Comparison of ENCODE assay signal across 5 worm cellular contexts in the genomic region with DNA sequence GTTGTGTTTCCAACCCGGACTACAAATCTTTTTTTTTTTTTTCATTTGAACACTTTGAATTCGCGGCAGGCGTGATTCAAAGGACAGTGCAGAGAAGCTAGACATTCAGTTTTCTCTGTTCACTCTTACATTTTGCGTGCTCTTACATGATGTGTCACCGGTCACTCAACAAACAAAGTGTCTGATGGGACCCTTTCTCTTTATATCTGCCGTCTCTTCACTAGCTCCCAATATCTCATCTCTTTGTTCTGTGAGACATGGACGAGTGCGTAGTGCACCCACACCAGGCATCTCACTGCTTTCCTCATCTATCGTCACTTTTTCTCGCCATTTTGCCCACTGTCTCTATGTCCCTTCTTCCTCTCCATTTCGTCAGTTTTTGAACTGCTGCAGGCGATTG.
TF ChIP-seq lines count a peak whose summit lies in the region.

No protein-coding gene starts in this region.

TF ChIP-seq in whole organism, L1 larva, 84 proteins besides CTCF, POLR2A, EP300 and RAD21 (continued from another document and continues in another):
- TF ChIP-seq aha-1 (tag; optimal IDR thresholded peaks at IDR 0.05; lab: Kevin White, UChicago) (no peak), unc-30 (tag; optimal IDR thresholded peaks at IDR 0.05; lab: Kevin White, UChicago) (no peak), lin-35 (GFP tag; optimal IDR thresholded peaks at IDR 0.05; lab: Kevin White, UChicago) (peak; percentile 23 to 40), Y116A8C.19 (tag; optimal IDR thresholded peaks at IDR 0.05; lab: Kevin White, UChicago; ENCODE audit: borderline replicate concordance) (no peak), ceh-88 (GFP tag; IDR thresholded peaks at IDR 0.05; lab: Robert Waterston, UW) (no peak), nhr-11 (tag; optimal IDR thresholded peaks at IDR 0.05; lab: Kevin White, UChicago) (no peak), snpc-4 (tag; optimal IDR thresholded peaks at IDR 0.05; lab: Kevin White, UChicago) (no peak), nhr-77 (tag; optimal IDR thresholded peaks at IDR 0.05; lab: Kevin White, UChicago) (peak; percentile 39), sptf-1 (tag; optimal IDR thresholded peaks at IDR 0.05; lab: Kevin White, UChicago) (no peak), nhr-19 (GFP tag; conservative IDR thresholded peaks at IDR 0.05; lab: Robert Waterston, UW) (peak; percentile 47), vab-15 (tag; optimal IDR thresholded peaks at IDR 0.05; lab: Kevin White, UChicago) (no peak), skn-1 (tag; optimal IDR thresholded peaks at IDR 0.05; lab: Kevin White, UChicago) (no peak), lin-14 (GFP tag; optimal IDR thresholded peaks at IDR 0.05; lab: Kevin White, UChicago) (peak; percentile 89), nhr-47 (tag; optimal IDR thresholded peaks at IDR 0.05; lab: Kevin White, UChicago) (peak; percentile 14), hlh-17 (GFP tag; optimal IDR thresholded peaks at IDR 0.05; lab: Kevin White, UChicago; ENCODE audit: borderline replicate concordance) (no peak), aly-2 (tag; optimal IDR thresholded peaks at IDR 0.05; lab: Kevin White, UChicago) (no peak), nhr-85 (tag; lab: Kevin White, UChicago) (peak; percentile 81), swsn-7 (tag; optimal IDR thresholded peaks at IDR 0.05; lab: Kevin White, UChicago) (peak; percentile 38), nhr-84 (tag; optimal IDR thresholded peaks at IDR 0.05; lab: Kevin White, UChicago) (no peak), isw-1 (GFP tag; IDR thresholded peaks at IDR 0.05; lab: Robert Waterston, UW) (no peak; the same call in 1 of the 2 replicates), snu-23 (GFP tag; optimal IDR thresholded peaks at IDR 0.05; lab: Kevin White, UChicago) (peak; percentile 58), sup-37 (GFP tag; optimal IDR thresholded peaks at IDR 0.05; lab: Kevin White, UChicago) (no peak), mdl-1 (tag; optimal IDR thresholded peaks at IDR 0.05; lab: Kevin White, UChicago) (no peak), unc-130 (tag; optimal IDR thresholded peaks at IDR 0.05; lab: Kevin White, UChicago) (no peak), blmp-1 (tag; optimal IDR thresholded peaks at IDR 0.05; lab: Kevin White, UChicago) (peak; percentile 34), fkh-10 (GFP tag; optimal IDR thresholded peaks at IDR 0.05; lab: Kevin White, UChicago) (no peak)

TF ChIP-seq in whole organism, L2 larva, 48 proteins besides CTCF, POLR2A, EP300 and RAD21 (continued from another document and continues in another):
- TF ChIP-seq lsy-2 (tag; optimal IDR thresholded peaks at IDR 0.05; lab: Kevin White, UChicago) = peak; percentile 20 to 71
- TF ChIP-seq crh-2 (tag; optimal IDR thresholded peaks at IDR 0.05; lab: Kevin White, UChicago) = no peak
- peak; percentile 70 for TF ChIP-seq zag-1 (tag; optimal IDR thresholded peaks at IDR 0.05; lab: Kevin White, UChicago)
- TF ChIP-seq C34F6.9 (tag; optimal IDR thresholded peaks at IDR 0.05; lab: Kevin White, UChicago) = peak; percentile 39
- TF ChIP-seq nhr-129 (tag; optimal IDR thresholded peaks at IDR 0.05; lab: Kevin White, UChicago) = peak; percentile 76
- no peak for TF ChIP-seq nhr-12 (tag; optimal IDR thresholded peaks at IDR 0.05; lab: Kevin White, UChicago)
- peak; percentile 58 for TF ChIP-seq egl-27 (tag; optimal IDR thresholded peaks at IDR 0.05; lab: Kevin White, UChicago)
- TF ChIP-seq sem-4 (tag; optimal IDR thresholded peaks at IDR 0.05; lab: Kevin White, UChicago) = peak; percentile 66
- peak; percentile 77 for TF ChIP-seq unc-62 (GFP tag; optimal IDR thresholded peaks at IDR 0.05; lab: Kevin White, UChicago)
- peak; percentile 35 for TF ChIP-seq ztf-4 (tag; optimal IDR thresholded peaks at IDR 0.05; lab: Kevin White, UChicago)
- no peak for TF ChIP-seq nhr-10 (tag; optimal IDR thresholded peaks at IDR 0.05; lab: Kevin White, UChicago)
- no peak for TF ChIP-seq skn-1 (tag; optimal IDR thresholded peaks at IDR 0.05; lab: Kevin White, UChicago)
- no peak for TF ChIP-seq dmd-4 (tag; optimal IDR thresholded peaks at IDR 0.05; lab: Kevin White, UChicago)
- no peak for TF ChIP-seq ceh-16 (tag; optimal IDR thresholded peaks at IDR 0.05; lab: Kevin White, UChicago)
- TF ChIP-seq mbf-1 (tag; optimal IDR thresholded peaks at IDR 0.05; lab: Kevin White, UChicago) = no peak
- no peak for TF ChIP-seq elt-3 (tag; optimal IDR thresholded peaks at IDR 0.05; lab: Kevin White, UChicago)
- TF ChIP-seq sma-9 (GFP tag; optimal IDR thresholded peaks at IDR 0.05; lab: Kevin White, UChicago) = peak; percentile 94
- TF ChIP-seq sma-9 (tag; optimal IDR thresholded peaks at IDR 0.05; lab: Kevin White, UChicago) = no peak
- TF ChIP-seq fos-1 (tag; optimal IDR thresholded peaks at IDR 0.05; lab: Kevin White, UChicago) = peak; percentile 55
- no peak for TF ChIP-seq elt-1 (tag; optimal IDR thresholded peaks at IDR 0.05; lab: Kevin White, UChicago)
- no peak for TF ChIP-seq alr-1 (tag; optimal IDR thresholded peaks at IDR 0.05; lab: Kevin White, UChicago)
- no peak for TF ChIP-seq nhr-11 (tag; optimal IDR thresholded peaks at IDR 0.05; lab: Kevin White, UChicago)
- no peak for TF ChIP-seq peb-1 (tag; optimal IDR thresholded peaks at IDR 0.05; lab: Kevin White, UChicago)
- no peak for TF ChIP-seq mab-5 (tag; optimal IDR thresholded peaks at IDR 0.05; lab: Kevin White, UChicago)
- peak; percentile 1 for TF ChIP-seq ceh-82 (tag; optimal IDR thresholded peaks at IDR 0.05; lab: Kevin White, UChicago)
- TF ChIP-seq nhr-25 (tag; optimal IDR thresholded peaks at IDR 0.05; lab: Kevin White, UChicago) = no peak
- TF ChIP-seq sma-3 (GFP tag; optimal IDR thresholded peaks at IDR 0.05; lab: Kevin White, UChicago) = no peak

TF ChIP-seq in whole organism, L3 larva, 47 proteins besides CTCF, POLR2A, EP300 and RAD21 (continued from another document):
- TF ChIP-seq lin-39 (tag; optimal IDR thresholded peaks at IDR 0.05; lab: Kevin White, UChicago) (peak; percentile 75), ceh-82 (tag; optimal IDR thresholded peaks at IDR 0.05; lab: Kevin White, UChicago) (peak; percentile 54), fos-1 (tag; optimal IDR thresholded peaks at IDR 0.05; lab: Kevin White, UChicago) (peak; percentile 23), nhr-77 (tag; optimal IDR thresholded peaks at IDR 0.05; lab: Kevin White, UChicago) (no peak), nfya-1 (tag; optimal IDR thresholded peaks at IDR 0.05; lab: Kevin White, UChicago; ENCODE audit: insufficient read depth) (peak; percentile 49), elt-1 (tag; optimal IDR thresholded peaks at IDR 0.05; lab: Kevin White, UChicago) (peak; percentile 14), daf-12 (tag; optimal IDR thresholded peaks at IDR 0.05; lab: Kevin White, UChicago) (no peak)
TF ChIP-seq in whole organism, L3 larva: peak in this region for 15.

TF ChIP-seq in whole organism, L4 larva, 104 proteins besides CTCF, POLR2A, EP300 and RAD21 (continued from another document and continues in another):
- TF ChIP-seq jun-1 (tag; optimal IDR thresholded peaks at IDR 0.05; lab: Kevin White, UChicago) (no peak), tra-1 (GFP tag; IDR thresholded peaks at IDR 0.05; lab: Robert Waterston, UW) (no peak), daf-12 (tag; optimal IDR thresholded peaks at IDR 0.05; lab: Kevin White, UChicago) (no peak), aly-2 (tag; optimal IDR thresholded peaks at IDR 0.05; lab: Kevin White, UChicago) (no peak), daf-8 (GFP tag; IDR thresholded peaks at IDR 0.05; lab: Robert Waterston, UW) (no peak), lin-13 (GFP tag; optimal IDR thresholded peaks at IDR 0.05; lab: Kevin White, UChicago) (peak; percentile 50), lin-1 (GFP tag; IDR thresholded peaks at IDR 0.05; lab: Robert Waterston, UW) (no peak), nhr-102 (tag; optimal IDR thresholded peaks at IDR 0.05; lab: Kevin White, UChicago) (peak; percentile 21), R02D3.7 (tag; optimal IDR thresholded peaks at IDR 0.05; lab: Kevin White, UChicago) (no peak), ces-1 (GFP tag; optimal IDR thresholded peaks at IDR 0.05; lab: Kevin White, UChicago) (no peak), F44E2.7 (GFP tag; IDR thresholded peaks at IDR 0.05; lab: Robert Waterston, UW) (no peak), dve-1 (tag; optimal IDR thresholded peaks at IDR 0.05; lab: Kevin White, UChicago; ENCODE audit: insufficient read depth) (peak; percentile 33), madf-5 (GFP tag; IDR thresholded peaks at IDR 0.05; lab: Robert Waterston, UW) (no peak), hlh-30 (tag; optimal IDR thresholded peaks at IDR 0.05; lab: Kevin White, UChicago; ENCODE audit: insufficient read depth) (peak; percentile 50), ceh-28 (tag; optimal IDR thresholded peaks at IDR 0.05; lab: Kevin White, UChicago) (no peak), nhr-42 (GFP tag; IDR thresholded peaks at IDR 0.05; lab: Robert Waterston, UW) (no peak), sdz-12 (GFP tag; optimal IDR thresholded peaks at IDR 0.05; lab: Kevin White, UChicago) (no peak), zag-1 (tag; optimal IDR thresholded peaks at IDR 0.05; lab: Kevin White, UChicago) (no peak), nhr-28 (tag; optimal IDR thresholded peaks at IDR 0.05; lab: Kevin White, UChicago) (peak; percentile 55), Y105C5A.15 (GFP tag; IDR thresholded peaks at IDR 0.05; lab: Robert Waterston, UW) (no peak), daf-16 (GFP tag; optimal IDR thresholded peaks at IDR 0.05; lab: Kevin White, UChicago) (peak in 1 of 2 experiments; percentile 20), daf-16 (tag; optimal IDR thresholded peaks at IDR 0.05; lab: Kevin White, UChicago) (peak; percentile 10), skn-1 (tag; optimal IDR thresholded peaks at IDR 0.05; lab: Kevin White, UChicago) (no peak), T26A8.4 (GFP tag; IDR thresholded peaks at IDR 0.05; lab: Robert Waterston, UW) (no peak), fkh-10 (GFP tag; optimal IDR thresholded peaks at IDR 0.05; lab: Kevin White, UChicago) (no peak), nhr-25 (tag; optimal IDR thresholded peaks at IDR 0.05; lab: Kevin White, UChicago; ENCODE audit: borderline replicate concordance, insufficient read depth) (peak; percentile 9), dmd-8 (GFP tag; IDR thresholded peaks at IDR 0.05; lab: Robert Waterston, UW) (no peak), dpl-1 (GFP tag; optimal IDR thresholded peaks at IDR 0.05; lab: Kevin White, UChicago) (peak; percentile 54), ama-1 (optimal IDR thresholded peaks at IDR 0.05; lab: Kevin White, UChicago) (no peak), vab-7 (GFP tag; IDR thresholded peaks at IDR 0.05; lab: Robert Waterston, UW) (0 out of 2 replicates have a peak, but pooled peaks have one; percentile 31), saeg-2 (GFP tag; IDR thresholded peaks at IDR 0.05; lab: Robert Waterston, UW) (no peak), gei-8 (GFP tag; optimal IDR thresholded peaks at IDR 0.05; lab: Kevin White, UChicago) (no peak), hlh-11 (tag; optimal IDR thresholded peaks at IDR 0.05; lab: Kevin White, UChicago) (peak; percentile 71), dmd-9 (GFP tag; IDR thresholded peaks at IDR 0.05; lab: Robert Waterston, UW) (no peak), mxl-2 (GFP tag; conservative IDR thresholded peaks at IDR 0.05; lab: Robert Waterston, UW) (no peak), zfp-3 (GFP tag; conservative IDR thresholded peaks at IDR 0.05; lab: Robert Waterston, UW) (no peak), unc-130 (GFP tag; optimal IDR thresholded peaks at IDR 0.05; lab: Kevin White, UChicago) (no peak), tag-97 (GFP tag; IDR thresholded peaks at IDR 0.05; lab: Robert Waterston, UW) (no peak), attf-4 (tag; optimal IDR thresholded peaks at IDR 0.05; lab: Kevin White, UChicago) (peak; percentile 58)

TF ChIP-seq in whole organism, late embryonic, 69 proteins besides CTCF, POLR2A, EP300 and RAD21 (continued from another document):
- TF ChIP-seq C38D4.7 (GFP tag; optimal IDR thresholded peaks at IDR 0.05; lab: Kevin White, UChicago) = no peak
- TF ChIP-seq fkh-6 (tag; optimal IDR thresholded peaks at IDR 0.05; lab: Kevin White, UChicago) = no peak
- TF ChIP-seq F13H6.1 (tag; optimal IDR thresholded peaks at IDR 0.05; lab: Kevin White, UChicago) = peak; percentile 17
- TF ChIP-seq zip-5 (tag; optimal IDR thresholded peaks at IDR 0.05; lab: Kevin White, UChicago) = no peak
- TF ChIP-seq ref-2 (tag; optimal IDR thresholded peaks at IDR 0.05; lab: Kevin White, UChicago) = no peak
- no peak for TF ChIP-seq pha-4 (tag; optimal IDR thresholded peaks at IDR 0.05; lab: Kevin White, UChicago)
- no peak for TF ChIP-seq ceh-6 (GFP tag; optimal IDR thresholded peaks at IDR 0.05; lab: Kevin White, UChicago)
- TF ChIP-seq pat-9 (tag; optimal IDR thresholded peaks at IDR 0.05; lab: Kevin White, UChicago) = no peak
- TF ChIP-seq ceh-18 (tag; optimal IDR thresholded peaks at IDR 0.05; lab: Kevin White, UChicago) = no peak
- no peak for TF ChIP-seq lim-6 (tag; optimal IDR thresholded peaks at IDR 0.05; lab: Kevin White, UChicago)
- TF ChIP-seq ets-4 (tag; optimal IDR thresholded peaks at IDR 0.05; lab: Kevin White, UChicago) = no peak
TF ChIP-seq in whole organism, late embryonic: peak in this region for 6.
